Worm (Caenorhabditis elegans) whole organism, L3 larva: ENCODE results near the gene C23H4.6.

Source experiments
- ZK546.5 ChIP-seq: sonication (generic microtip); optimal IDR thresholded peaks from 2 replicates; lab custom pipeline; 2017; ENCODE audit warnings: missing biosample characterization, missing genetic modification characterization
- ceh-16 ChIP-seq: sonication (generic microtip); optimal IDR thresholded peaks from 2 replicates; lab custom pipeline; 2017; ENCODE audit warnings: missing biosample characterization, missing genetic modification characterization
- ceh-28 ChIP-seq: fragments of 150-350 bp; optimal IDR thresholded peaks from 2 replicates; lab custom pipeline; 2014; ENCODE audit warnings: missing biosample characterization, missing genetic modification reagents, missing genetic modification characterization
- ceh-9 ChIP-seq: sonication (generic microtip); optimal IDR thresholded peaks from 2 replicates; lab custom pipeline; 2018; ENCODE audit warnings: missing biosample characterization, missing genetic modification characterization
- egl-5 ChIP-seq: fragments of 150-350 bp; optimal IDR thresholded peaks from 2 replicates; lab custom pipeline; 2017; ENCODE audit warnings: missing biosample characterization, missing genetic modification reagents, missing genetic modification characterization, inconsistent platforms
- elt-1 ChIP-seq: fragments of 150-350 bp; optimal IDR thresholded peaks from 2 replicates; lab custom pipeline; 2014; ENCODE audit warnings: missing biosample characterization, missing genetic modification characterization
- elt-2 ChIP-seq: sonication (generic microtip); optimal IDR thresholded peaks from 2 replicates; lab custom pipeline; 2016; ENCODE audit warnings: missing genetic modification reagents, mild to moderate bottlenecking, missing genetic modification characterization, missing compliant biosample characterization
- eor-1 ChIP-seq, 2 experiments: fragments of 150-350 bp; optimal IDR thresholded peaks; 2 replicates each; lab custom pipeline; 2014 to 2018; ENCODE audit warnings: missing biosample characterization in 2 of 2, missing genetic modification characterization in 2 of 2
- fkh-10 ChIP-seq: sonication (generic microtip); optimal IDR thresholded peaks from 2 replicates; lab custom pipeline; 2017; ENCODE audit warnings: missing biosample characterization, missing genetic modification reagents, missing genetic modification characterization
- fkh-2 ChIP-seq: fragments of 150-350 bp; optimal IDR thresholded peaks from 2 replicates; lab custom pipeline; 2014; ENCODE audit warnings: missing biosample characterization, missing genetic modification reagents, missing genetic modification characterization
- hmg-11 ChIP-seq: sonication (generic microtip); optimal IDR thresholded peaks from 2 replicates; lab custom pipeline; 2016; ENCODE audit warnings: missing genetic modification characterization, missing compliant biosample characterization
- jun-1 ChIP-seq: fragments of 150-350 bp; optimal IDR thresholded peaks from 2 replicates; lab custom pipeline; 2014; ENCODE audit warnings: missing biosample characterization, missing genetic modification reagents, missing genetic modification characterization
- lin-15B ChIP-seq: fragments of 150-350 bp; optimal IDR thresholded peaks from 2 replicates; lab custom pipeline; 2014; ENCODE audit warnings: missing biosample characterization, missing genetic modification characterization
- lin-39 ChIP-seq: fragments of 150-350 bp; optimal IDR thresholded peaks from 2 replicates; lab custom pipeline; 2018; ENCODE audit warnings: missing biosample characterization, missing genetic modification reagents, missing genetic modification characterization
- lsy-12 ChIP-seq: sonication (generic microtip); optimal IDR thresholded peaks from 2 replicates; lab custom pipeline; 2016; ENCODE audit warnings: mild to moderate bottlenecking, missing genetic modification characterization, missing compliant biosample characterization
- mdl-1 ChIP-seq: fragments of 150-350 bp; optimal IDR thresholded peaks from 2 replicates; lab custom pipeline; 2014; ENCODE audit warnings: missing biosample characterization, missing genetic modification characterization
- mml-1 ChIP-seq: fragments of 150-350 bp; sonication (generic microtip); optimal IDR thresholded peaks from 3 replicates; lab custom pipeline; 2014; ENCODE audit warnings: missing biosample characterization, missing genetic modification characterization
- nfya-1 ChIP-seq: sonication (generic microtip); optimal IDR thresholded peaks from 2 replicates; lab custom pipeline; 2017; ENCODE audit warnings: missing genetic modification characterization, mild to moderate bottlenecking, missing compliant biosample characterization, antibody characterized with exemption, moderate library complexity; ENCODE audit not compliant: insufficient read depth
- nhr-11 ChIP-seq: fragments of 150-350 bp; optimal IDR thresholded peaks from 2 replicates; lab custom pipeline; 2014; ENCODE audit warnings: missing biosample characterization, missing genetic modification characterization
- nhr-23 ChIP-seq: fragments of 150-350 bp; optimal IDR thresholded peaks from 2 replicates; lab custom pipeline; 2014; ENCODE audit warnings: missing biosample characterization, missing genetic modification reagents, missing genetic modification characterization
- nhr-237 ChIP-seq: fragments of 150-350 bp; optimal IDR thresholded peaks from 2 replicates; lab custom pipeline; 2014; ENCODE audit warnings: missing biosample characterization, missing genetic modification characterization
- nhr-25 ChIP-seq: sonication (generic microtip); optimal IDR thresholded peaks from 2 replicates; lab custom pipeline; 2017; ENCODE audit warnings: missing biosample characterization, missing genetic modification characterization
- nhr-28 ChIP-seq: fragments of 150-350 bp; optimal IDR thresholded peaks from 2 replicates; lab custom pipeline; 2014; ENCODE audit warnings: missing biosample characterization, missing genetic modification characterization
- nhr-76 ChIP-seq: fragments of 150-350 bp; sonication (generic microtip); optimal IDR thresholded peaks from 5 replicates; lab custom pipeline; 2014; ENCODE audit warnings: missing biosample characterization, missing genetic modification characterization
- nhr-77 ChIP-seq: fragments of 150-350 bp; optimal IDR thresholded peaks from 2 replicates; lab custom pipeline; 2014; ENCODE audit warnings: missing biosample characterization, missing genetic modification characterization
- skn-1 ChIP-seq: fragments of 150-350 bp; optimal IDR thresholded peaks from 2 replicates; lab custom pipeline; 2014; ENCODE audit warnings: missing biosample characterization, missing genetic modification characterization
- tbx-2 ChIP-seq: sonication (generic microtip); optimal IDR thresholded peaks from 2 replicates; lab custom pipeline; 2016; ENCODE audit warnings: mild to moderate bottlenecking, missing genetic modification characterization, missing compliant biosample characterization
- unc-62 ChIP-seq: fragments of 150-350 bp; sonication (generic microtip); optimal IDR thresholded peaks from 4 replicates; lab custom pipeline; 2014; ENCODE audit warnings: missing biosample characterization, missing genetic modification reagents, missing genetic modification characterization
- ztf-11 ChIP-seq: fragments of 150-350 bp; optimal IDR thresholded peaks from 2 replicates; lab custom pipeline; 2014; ENCODE audit warnings: missing biosample characterization, missing genetic modification characterization
- ztf-4 ChIP-seq: fragments of 150-350 bp; optimal IDR thresholded peaks from 2 replicates; lab custom pipeline; 2014; ENCODE audit warnings: missing biosample characterization, missing genetic modification characterization

C23H4.6 gene

DNA sequence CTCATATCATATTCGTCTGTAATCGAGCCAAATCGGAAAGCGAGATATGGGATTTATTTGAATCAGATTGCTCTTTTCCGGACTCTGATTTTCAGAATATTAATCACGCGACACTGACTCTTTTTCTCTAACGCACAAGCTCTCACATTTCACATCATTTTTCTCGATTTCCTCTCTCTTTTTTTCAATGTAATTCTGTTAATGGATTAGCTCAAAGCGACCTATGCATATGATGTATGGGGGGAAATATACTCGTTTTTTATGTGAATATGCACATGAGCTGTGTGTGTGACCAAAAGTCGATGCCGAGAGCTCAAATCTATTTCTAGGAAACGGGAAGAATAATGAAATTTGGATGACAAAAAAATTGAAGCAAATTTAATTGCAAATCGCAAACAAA lies 34.8 kb upstream of the C23H4.6 start:
- TF ChIP-seq nhr-77 (no peak), ceh-9 (no peak), mml-1 (no peak), nfya-1 (peak; percentile 24), lin-39 (no peak), mdl-1 (tag; lab: Kevin White, UChicago) (no peak), ztf-4 (no peak), eor-1 (tag; optimal IDR thresholded peaks at IDR 0.05; lab: Kevin White, UChicago) (no peak), nhr-237 (tag; lab: Kevin White, UChicago) (no peak), nhr-25 (no peak), elt-1 (tag; lab: Kevin White, UChicago) (no peak), nhr-11 (tag; lab: Kevin White, UChicago) (peak; percentile 88), nhr-28 (no peak), lin-15B (no peak), egl-5 (no peak)

DNA sequence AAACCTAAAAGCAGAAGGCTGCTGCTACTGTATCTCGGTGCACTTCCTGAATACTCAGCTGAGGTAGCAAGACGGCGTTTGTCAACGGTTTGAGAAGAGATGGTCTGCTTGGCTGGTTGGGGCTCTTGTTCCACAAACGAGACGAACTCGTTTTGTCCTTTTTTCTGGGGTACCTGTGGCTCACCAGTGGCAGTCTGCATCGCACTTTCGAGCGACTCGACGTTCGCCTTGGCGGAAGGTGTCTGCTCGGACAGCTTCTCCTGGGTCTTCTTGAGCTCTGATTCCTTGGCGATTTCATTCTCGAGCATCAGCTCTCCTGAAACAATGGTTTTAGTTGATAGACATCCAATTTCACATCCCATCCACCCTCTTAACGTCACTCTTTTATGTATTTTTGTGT lies 34.0 kb upstream of the C23H4.6 start:
- TF ChIP-seq egl-5 (no peak), ceh-28 (tag; lab: Kevin White, UChicago) (no peak), ZK546.5 (tag; lab: Kevin White, UChicago) (no peak), jun-1 (tag; lab: Kevin White, UChicago) (no peak), unc-62 (GFP tag; lab: Kevin White, UChicago) (no peak), eor-1 (tag; optimal IDR thresholded peaks at IDR 0.05; lab: Kevin White, UChicago) (no peak), lsy-12 (tag; lab: Kevin White, UChicago) (peak; percentile 21), fkh-10 (GFP tag; lab: Kevin White, UChicago) (no peak)
- TF ChIP-seq, all 47 proteins: peak for 1

DNA sequence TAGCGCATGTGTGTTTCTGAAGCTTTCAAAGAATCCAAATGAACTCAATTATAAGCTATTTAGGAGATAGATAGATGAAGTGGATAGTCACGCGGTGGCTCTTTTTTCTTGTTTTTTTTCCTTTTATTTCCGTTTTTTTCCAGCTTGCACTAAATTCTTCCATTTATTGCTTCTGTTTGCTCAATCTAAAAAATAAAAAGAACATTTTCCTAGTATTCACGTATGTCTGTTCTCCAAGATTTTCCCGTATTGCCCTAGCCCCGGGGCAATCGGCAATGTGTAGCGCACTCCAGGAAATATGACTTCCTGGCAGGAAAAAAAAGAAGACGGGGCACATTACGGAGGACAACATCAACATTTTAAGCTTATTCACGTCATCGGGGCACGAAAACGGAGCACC lies 33.6 kb upstream of the C23H4.6 start:
- TF ChIP-seq egl-5 = peak; percentile 17
- TF ChIP-seq fkh-2 = no peak
- TF ChIP-seq nhr-11 (tag; lab: Kevin White, UChicago) = peak; percentile 39

DNA sequence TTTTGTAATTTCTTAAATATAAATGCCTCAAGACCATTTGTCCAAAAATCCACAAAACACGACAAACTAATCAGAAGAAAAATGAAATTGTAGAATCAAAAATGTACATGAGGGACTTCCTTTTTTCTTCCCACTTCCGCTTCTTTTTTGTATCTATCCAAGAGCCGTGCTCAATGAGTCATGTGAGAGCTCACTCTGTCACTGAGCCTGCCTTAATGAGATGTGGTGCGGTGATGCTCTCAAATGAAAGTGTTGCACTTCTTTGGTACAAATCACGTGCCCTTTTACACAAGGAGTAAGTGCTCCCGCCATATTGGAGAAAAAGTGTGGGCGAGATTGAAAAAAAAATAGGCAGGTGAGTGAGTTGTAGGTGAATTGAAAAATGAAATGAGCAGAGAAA lies 31.1 kb upstream of the C23H4.6 start:
- TF ChIP-seq nhr-25 (no peak), lin-39 (peak; percentile 45)

DNA sequence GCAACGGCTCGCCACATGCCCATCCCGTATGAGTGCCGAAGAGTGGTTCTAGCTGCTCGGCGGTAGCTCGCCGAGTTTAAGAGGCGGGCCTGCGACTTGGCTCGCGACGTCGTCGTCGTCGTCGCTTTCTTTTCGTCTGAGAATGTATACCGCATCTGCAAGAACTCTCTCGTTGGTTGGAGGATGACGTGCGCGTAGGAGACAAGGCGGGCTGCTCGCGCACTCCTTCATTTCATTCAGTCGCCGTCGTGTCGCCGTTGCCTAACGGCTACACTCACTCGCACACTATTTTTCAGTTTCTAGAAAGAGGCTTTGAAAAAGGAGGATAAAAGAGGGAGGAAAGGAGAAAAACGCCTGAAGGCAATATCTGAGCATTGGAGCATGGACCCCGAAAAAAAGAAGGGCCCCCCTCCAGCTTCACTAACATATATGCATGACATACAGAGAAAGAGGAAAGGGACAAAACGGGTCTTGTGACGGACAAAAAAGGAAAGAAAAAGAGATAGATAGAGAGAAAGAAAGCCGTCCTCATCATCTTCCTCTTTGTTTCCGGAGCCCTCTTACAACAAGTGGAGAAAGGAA lies 29.8 kb upstream of the C23H4.6 start:
- TF ChIP-seq skn-1 (tag; lab: Kevin White, UChicago) (peak; percentile 25), unc-62 (GFP tag; lab: Kevin White, UChicago) (no peak), elt-2 (tag; lab: Kevin White, UChicago) (no peak), ztf-11 (tag; lab: Kevin White, UChicago) (peak; percentile 13), nhr-23 (tag; lab: Kevin White, UChicago) (no peak), hmg-11 (tag; lab: Kevin White, UChicago) (peak; percentile 58), egl-5 (no peak), nhr-76 (no peak), fkh-10 (GFP tag; lab: Kevin White, UChicago) (peak; percentile 98), tbx-2 (tag; lab: Kevin White, UChicago) (peak; percentile 48), ceh-16 (tag; lab: Kevin White, UChicago) (no peak), lsy-12 (tag; lab: Kevin White, UChicago) (peak; percentile 28), nfya-1 (peak; percentile 68), lin-39 (peak; percentile 15)

DNA sequence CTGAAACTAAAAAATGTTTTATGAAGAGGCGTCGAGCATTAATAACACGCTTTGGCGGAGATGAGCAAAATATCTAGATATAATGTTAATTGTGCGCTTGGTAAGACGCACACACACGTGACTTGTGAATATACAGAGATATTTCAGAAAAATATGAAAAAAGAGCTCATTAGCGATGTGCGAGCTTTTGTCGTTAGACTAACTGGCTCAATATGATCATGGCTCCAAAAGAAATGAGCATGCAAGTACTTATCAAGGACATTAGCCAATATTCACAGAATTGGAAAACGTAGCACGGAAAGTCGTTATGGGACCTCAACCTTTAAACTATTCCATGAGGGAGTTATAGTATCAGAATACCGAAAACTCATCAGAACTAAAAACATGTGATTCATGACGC lies 28.3 kb upstream of the C23H4.6 start:
- TF ChIP-seq nhr-11 (tag; lab: Kevin White, UChicago) = peak; percentile 2
- no peak for TF ChIP-seq nhr-25
